Worm (Caenorhabditis elegans) whole organism, L1 larva: ENCODE data around the gene R10D12.10.

Experiments used
- C04F5.9 ChIP-seq: sonication (generic microtip); optimal IDR thresholded peaks from 2 replicates; lab custom pipeline; 2016; ENCODE audit warnings: missing genetic modification characterization, missing compliant biosample characterization
- C16A3.4 ChIP-seq: fragments of 150-350 bp; optimal IDR thresholded peaks from 2 replicates; lab custom pipeline; 2014; ENCODE audit warnings: missing biosample characterization, missing genetic modification characterization
- aha-1 ChIP-seq: fragments of 150-350 bp; optimal IDR thresholded peaks from 2 replicates; lab custom pipeline; 2014; ENCODE audit warnings: missing biosample characterization, missing genetic modification characterization
- alr-1 ChIP-seq: fragments of 200-800 bp; sonication (Bioruptor generic); optimal IDR thresholded peaks from 2 replicates; lab custom pipeline; 2018; ENCODE audit warnings: borderline replicate concordance, mild to moderate bottlenecking, missing genetic modification characterization, missing compliant biosample characterization
- ceh-63 ChIP-seq: fragments of 200-800 bp; sonication (Bioruptor generic); optimal IDR thresholded peaks from 2 replicates; lab custom pipeline; 2018; ENCODE audit warnings: mild to moderate bottlenecking, missing genetic modification characterization, missing compliant biosample characterization
- ceh-88 ChIP-seq: fragments of 200-800 bp; sonication (Bioruptor generic); IDR thresholded peaks from 2 replicates; pipeline ENCODE4 v1.3.6; 2022; ENCODE audit warnings: missing genetic modification characterization, missing compliant biosample characterization
- ces-1 ChIP-seq: fragments of 150-350 bp; optimal IDR thresholded peaks from 2 replicates; lab custom pipeline; 2014; ENCODE audit warnings: missing biosample characterization, missing genetic modification reagents, missing genetic modification characterization
- egl-13 ChIP-seq: sonication (generic microtip); optimal IDR thresholded peaks from 2 replicates; lab custom pipeline; 2016; ENCODE audit warnings: missing genotype, missing genetic modification reagents, missing genetic modification characterization, missing compliant biosample characterization
- elt-2 ChIP-seq: sonication (generic microtip); optimal IDR thresholded peaks from 2 replicates; lab custom pipeline; 2016; ENCODE audit warnings: missing genetic modification characterization, mild to moderate bottlenecking, inconsistent platforms, missing compliant biosample characterization, missing genetic modification reagents
- fkh-8 ChIP-seq: sonication (generic microtip); optimal IDR thresholded peaks from 2 replicates; lab custom pipeline; 2016; ENCODE audit warnings: mild to moderate bottlenecking, missing genetic modification characterization, missing compliant biosample characterization
- fos-1 ChIP-seq: fragments of 150-350 bp; optimal IDR thresholded peaks from 2 replicates; lab custom pipeline; 2014; ENCODE audit warnings: missing biosample characterization, missing genetic modification characterization
- hlh-4 ChIP-seq: sonication (generic microtip); optimal IDR thresholded peaks from 2 replicates; lab custom pipeline; 2016; ENCODE audit warnings: mild to moderate bottlenecking, missing genetic modification characterization, missing compliant biosample characterization
- isw-1 ChIP-seq: fragments of 200-800 bp; sonication (Bioruptor generic); IDR thresholded peaks from 2 replicates; pipeline ENCODE4 v1.3.6; 2022; ENCODE audit warnings: missing genetic modification characterization, missing compliant biosample characterization
- lin-15B ChIP-seq: fragments of 150-350 bp; sonication (generic microtip); optimal IDR thresholded peaks from 3 replicates; lab custom pipeline; 2014; ENCODE audit warnings: missing biosample characterization, missing genetic modification characterization
- lin-35 ChIP-seq, 2 experiments: fragments of 150-350 bp; optimal IDR thresholded peaks; 2 replicates each; lab custom pipeline; 2014; ENCODE audit warnings: missing biosample characterization in 2 of 2, missing genetic modification characterization in 2 of 2, missing genetic modification reagents in 2 of 2
- mep-1 ChIP-seq: fragments of 150-350 bp; optimal IDR thresholded peaks from 2 replicates; lab custom pipeline; 2014; ENCODE audit warnings: missing biosample characterization, missing genetic modification characterization
- nhr-12 ChIP-seq: sonication (generic microtip); optimal IDR thresholded peaks from 2 replicates; lab custom pipeline; 2017; ENCODE audit warnings: missing biosample characterization, missing genetic modification characterization
- nhr-19 ChIP-seq: fragments of 200-800 bp; sonication (Bioruptor generic); conservative IDR thresholded peaks from 2 replicates; pipeline ENCODE4 v1.3.6; 2022; ENCODE audit warnings: missing genetic modification characterization, missing compliant biosample characterization
- nhr-20 ChIP-seq: sonication (generic microtip); optimal IDR thresholded peaks from 2 replicates; lab custom pipeline; 2016; ENCODE audit warnings: mild to moderate bottlenecking, missing genetic modification characterization, missing compliant biosample characterization
- nhr-237 ChIP-seq: fragments of 150-350 bp; optimal IDR thresholded peaks from 2 replicates; lab custom pipeline; 2014; ENCODE audit warnings: missing biosample characterization, missing genetic modification characterization
- nhr-71 ChIP-seq: sonication (generic microtip); optimal IDR thresholded peaks from 2 replicates; lab custom pipeline; 2016; ENCODE audit warnings: mild to moderate bottlenecking, missing genetic modification characterization, moderate library complexity, missing compliant biosample characterization
- nhr-84 ChIP-seq: sonication (generic microtip); optimal IDR thresholded peaks from 2 replicates; lab custom pipeline; 2017; ENCODE audit warnings: missing biosample characterization, missing genetic modification characterization
- nhr-90 ChIP-seq: sonication (generic microtip); optimal IDR thresholded peaks from 2 replicates; lab custom pipeline; 2016; ENCODE audit warnings: mild to moderate bottlenecking, missing genetic modification characterization, missing compliant biosample characterization; ENCODE audit not compliant: poor library complexity
- pag-3 ChIP-seq: sonication (generic microtip); optimal IDR thresholded peaks from 2 replicates; lab custom pipeline; 2017; ENCODE audit warnings: missing genetic modification characterization, mild to moderate bottlenecking, missing compliant biosample characterization, antibody characterized with exemption, borderline replicate concordance; ENCODE audit not compliant: insufficient read depth
- pax-3 ChIP-seq: fragments of 200-800 bp; sonication (Bioruptor generic); optimal IDR thresholded peaks from 2 replicates; lab custom pipeline; 2018; ENCODE audit warnings: mild to moderate bottlenecking, missing genetic modification characterization, moderate library complexity, missing compliant biosample characterization
- pqm-1 ChIP-seq: sonication (generic microtip); optimal IDR thresholded peaks from 3 replicates; lab custom pipeline; 2017; ENCODE audit warnings: missing biosample characterization, missing genetic modification characterization
- snu-23 ChIP-seq: sonication (generic microtip); optimal IDR thresholded peaks from 2 replicates; lab custom pipeline; 2016; ENCODE audit warnings: missing genetic modification characterization, missing compliant biosample characterization
- sox-4 ChIP-seq: sonication (generic microtip); optimal IDR thresholded peaks from 2 replicates; lab custom pipeline; 2016; ENCODE audit warnings: missing genetic modification characterization, missing compliant biosample characterization
- sup-37 ChIP-seq: fragments of 200-800 bp; sonication (Bioruptor generic); optimal IDR thresholded peaks from 2 replicates; lab custom pipeline; 2018; ENCODE audit warnings: mild to moderate bottlenecking, missing genetic modification characterization, missing compliant biosample characterization
- tlp-1 ChIP-seq: fragments of 150-350 bp; optimal IDR thresholded peaks from 2 replicates; lab custom pipeline; 2014; ENCODE audit warnings: missing biosample characterization, missing genetic modification characterization
- unc-130 ChIP-seq: fragments of 150-350 bp; optimal IDR thresholded peaks from 2 replicates; lab custom pipeline; 2017; ENCODE audit warnings: missing biosample characterization, missing genetic modification characterization, inconsistent platforms
- unc-30 ChIP-seq: sonication (generic microtip); optimal IDR thresholded peaks from 2 replicates; lab custom pipeline; 2017; ENCODE audit warnings: missing biosample characterization, missing genetic modification characterization
- unc-62 ChIP-seq: fragments of 150-350 bp; optimal IDR thresholded peaks from 2 replicates; lab custom pipeline; 2014; ENCODE audit warnings: missing biosample characterization, missing genetic modification reagents, missing genetic modification characterization
- unc-98 ChIP-seq: fragments of 200-800 bp; sonication (Bioruptor generic); IDR thresholded peaks from 2 replicates; pipeline ENCODE4 v1.3.6; 2022; ENCODE audit warnings: missing genetic modification characterization, missing compliant biosample characterization
- vab-15 ChIP-seq: sonication (generic microtip); optimal IDR thresholded peaks from 2 replicates; lab custom pipeline; 2017; ENCODE audit warnings: missing genotype, mild to moderate bottlenecking, missing genetic modification characterization, missing compliant biosample characterization
- zip-4 ChIP-seq: fragments of 200-800 bp; sonication (Bioruptor generic); optimal IDR thresholded peaks from 2 replicates; lab custom pipeline; 2018; ENCODE audit warnings: mild to moderate bottlenecking, missing genetic modification characterization, moderate library complexity, missing compliant biosample characterization
- ztf-11 ChIP-seq, 2 experiments: sonication (generic microtip); optimal IDR thresholded peaks; 2 replicates each; lab custom pipeline; 2016 to 2017; ENCODE audit warnings: missing genetic modification characterization in 2 of 2, missing biosample characterization in 1 of 2, missing compliant biosample characterization in 1 of 2
- ztf-4 ChIP-seq: fragments of 150-350 bp; optimal IDR thresholded peaks from 2 replicates; lab custom pipeline; 2014; ENCODE audit warnings: missing biosample characterization, missing genetic modification characterization

Gene R10D12.10

ce11 chrV:13931225-13931624 lies 26.9 kb downstream of the R10D12.10 start, which contains the start of gene C06B3.16:
TSS of gene C06B3.16 (plus strand) at chrV:13931525.
- no peak for TF ChIP-seq unc-30 (tag; lab: Kevin White, UChicago)
- TF ChIP-seq fos-1: no peak
- no peak for TF ChIP-seq zip-4
- TF ChIP-seq mep-1 (tag; lab: Kevin White, UChicago): no peak
- no peak for TF ChIP-seq nhr-90 (tag; lab: Kevin White, UChicago)

- TF ChIP-seq unc-130 (tag; lab: Kevin White, UChicago): no peak
- no peak for TF ChIP-seq C04F5.9 (tag; lab: Kevin White, UChicago)
- no peak for TF ChIP-seq fkh-8
- no peak for TF ChIP-seq snu-23 (GFP tag; lab: Kevin White, UChicago)
- no peak for TF ChIP-seq tlp-1
- no peak for TF ChIP-seq unc-62 (GFP tag; lab: Kevin White, UChicago)
- no peak for TF ChIP-seq vab-15 (tag; lab: Kevin White, UChicago)
- no peak for TF ChIP-seq nhr-71 (tag; lab: Kevin White, UChicago)
- no peak for TF ChIP-seq ceh-63 (GFP tag; lab: Kevin White, UChicago)
- no peak for TF ChIP-seq pax-3 (tag; lab: Kevin White, UChicago)
- TF ChIP-seq sox-4 (tag; lab: Kevin White, UChicago): no peak
- no peak for TF ChIP-seq nhr-19
These were observed 28.6 kb downstream of the R10D12.10 start, which contains the start of gene srxa-13 for ce11 chrV:13929503-13929902. TSS of gene srxa-13 (plus strand) at chrV:13929803.

- TF ChIP-seq mep-1 (tag; lab: Kevin White, UChicago) (no peak), isw-1 (GFP tag; lab: Robert Waterston, UW) (no peak), nhr-237 (no peak), hlh-4 (tag; lab: Kevin White, UChicago) (no peak), nhr-12 (tag; lab: Kevin White, UChicago) (no peak), pqm-1 (tag; lab: Kevin White, UChicago) (no peak), lin-35 (GFP tag; optimal IDR thresholded peaks at IDR 0.05; lab: Kevin White, UChicago) (no peak), elt-2 (no peak), pax-3 (tag; lab: Kevin White, UChicago) (no peak)
These were observed 31.7 kb downstream of the R10D12.10 start, which contains the start of gene srxa-12 for ce11 chrV:13926398-13926797. TSS of gene srxa-12 (plus strand) at chrV:13926698.

- no peak for TF ChIP-seq unc-98
- TF ChIP-seq nhr-84 (tag; lab: Kevin White, UChicago): no peak
- no peak for TF ChIP-seq lin-15B
- no peak for TF ChIP-seq zip-4
- no peak for TF ChIP-seq fos-1
- TF ChIP-seq nhr-20 (tag; lab: Kevin White, UChicago): no peak
- no peak for TF ChIP-seq ztf-4 (tag; lab: Kevin White, UChicago)
- TF ChIP-seq ceh-88: no peak
- TF ChIP-seq ces-1 (GFP tag; lab: Kevin White, UChicago): no peak
- no peak for TF ChIP-seq unc-130 (tag; lab: Kevin White, UChicago)
- TF ChIP-seq aha-1 (tag; lab: Kevin White, UChicago): no peak
- TF ChIP-seq ztf-11 (tag; optimal IDR thresholded peaks at IDR 0.05; lab: Kevin White, UChicago): no peak
- TF ChIP-seq isw-1 (GFP tag; lab: Robert Waterston, UW): no peak
- TF ChIP-seq pag-3 (tag; lab: Kevin White, UChicago): no peak
- no peak for TF ChIP-seq sup-37
- no peak for TF ChIP-seq alr-1 (tag; lab: Kevin White, UChicago)
- TF ChIP-seq C16A3.4 (tag; lab: Kevin White, UChicago): no peak
- no peak for TF ChIP-seq nhr-90 (tag; lab: Kevin White, UChicago)
- TF ChIP-seq egl-13 (tag; lab: Kevin White, UChicago): no peak
These were observed 34.3 kb downstream of the R10D12.10 start, which contains the start of gene srxa-11 for ce11 chrV:13923851-13924250. TSS of gene srxa-11 (plus strand) at chrV:13924151.
